Worm (Caenorhabditis elegans) whole organism, midembryonic: ENCODE measurements around the gene M106.2.

Experiments
- flt-1 ChIP-seq: fragments of 200-800 bp; sonication (Bioruptor generic); IDR thresholded peaks from 2 replicates; pipeline ENCODE4 v1.3.6; 2022; ENCODE audit warnings: missing genetic modification characterization, missing compliant biosample characterization
- klf-2 ChIP-seq: fragments of 200-800 bp; sonication (Bioruptor generic); conservative IDR thresholded peaks from 2 replicates; pipeline ENCODE4 v1.3.6; 2022; ENCODE audit warnings: missing genetic modification reagents, missing genetic modification characterization, missing compliant biosample characterization
- med-1 ChIP-seq: sonication (generic microtip); optimal IDR thresholded peaks from 2 replicates; lab custom pipeline; 2017; ENCODE audit warnings: missing genetic modification characterization, mild to moderate bottlenecking, missing compliant biosample characterization, antibody characterized with exemption, missing genetic modification reagents; ENCODE audit not compliant: insufficient read depth
- ref-1 ChIP-seq: fragments of 200-800 bp; sonication (Bioruptor generic); conservative IDR thresholded peaks from 2 replicates; pipeline ENCODE4 v1.3.6; 2022; ENCODE audit warnings: missing genetic modification reagents, missing genetic modification characterization, missing compliant biosample characterization
- tab-1 ChIP-seq: fragments of 200-800 bp; sonication (Bioruptor generic); IDR thresholded peaks from 2 replicates; pipeline ENCODE4 v1.3.6; 2022; ENCODE audit warnings: missing genetic modification characterization, missing compliant biosample characterization

DNA sequence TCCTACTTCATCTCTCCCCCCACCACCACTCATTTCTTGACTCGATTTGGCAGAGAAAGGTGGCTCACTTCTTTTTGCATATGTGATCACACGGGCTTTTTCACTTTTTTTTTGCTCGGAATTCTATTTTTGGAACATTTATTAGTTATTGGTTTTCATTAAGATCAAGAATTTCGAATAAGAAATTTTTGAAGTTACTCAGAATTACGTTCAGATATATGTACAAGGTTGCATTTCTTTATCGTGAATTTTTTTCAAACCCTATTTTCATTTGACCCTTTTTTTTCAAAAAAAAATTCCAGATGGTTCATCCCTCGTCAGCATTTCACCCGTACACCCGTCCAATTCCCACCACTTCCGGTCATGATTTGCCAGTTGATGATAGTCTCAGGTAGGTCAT lies 44.4 kb downstream of the M106.2 start, which contains the start of gene ceh-62:
- TF ChIP-seq tab-1 (GFP tag; lab: Robert Waterston, UW) (no peak), ref-1 (GFP tag; lab: Robert Waterston, UW) (no peak), flt-1 (GFP tag; lab: Robert Waterston, UW) (no peak), klf-2 (no peak), med-1 (no peak)
